Fruit fly (Drosophila melanogaster) whole organism, wandering third instar larva: ENCODE measurements around the gene daw.

Experiments used
- Abd-B ChIP-seq: fragments of >200 bp; optimal IDR thresholded peaks from 2 replicates; lab custom pipeline; 2017; ENCODE audit warnings: missing biosample characterization, missing genetic modification characterization
- CG32264 ChIP-seq: fragments of 200-800 bp; sonication (Bioruptor generic); optimal IDR thresholded peaks from 2 replicates; lab custom pipeline; 2016; ENCODE audit warnings: missing biosample characterization, missing genetic modification characterization
- CrebA ChIP-seq: fragments of 200-800 bp; sonication (Bioruptor generic); optimal IDR thresholded peaks from 2 replicates; lab custom pipeline; 2016; ENCODE audit warnings: missing biosample characterization, mild to moderate bottlenecking, missing genetic modification characterization, borderline replicate concordance
- Dfd ChIP-seq: fragments of >200 bp; optimal IDR thresholded peaks from 2 replicates; lab custom pipeline; 2017; ENCODE audit warnings: missing biosample characterization, missing genetic modification characterization
- Dif ChIP-seq: fragments of 200-275, 200-300 bp; sonication (Bioruptor generic); optimal IDR thresholded peaks from 2 replicates; lab custom pipeline; 2018; ENCODE audit warnings: missing biosample characterization, missing genetic modification characterization; ENCODE audit not compliant: partially characterized antibody
- Hnf4 ChIP-seq: fragments of 200-800 bp; sonication (Bioruptor generic); optimal IDR thresholded peaks from 2 replicates; lab custom pipeline; 2016; ENCODE audit warnings: missing biosample characterization, mild to moderate bottlenecking, missing genetic modification characterization
- Hr78 ChIP-seq: fragments of >200 bp; optimal IDR thresholded peaks from 2 replicates; lab custom pipeline; 2017; ENCODE audit warnings: missing biosample characterization, missing genetic modification characterization
- Jra ChIP-seq: sonication (Bioruptor generic); optimal IDR thresholded peaks from 2 replicates; lab custom pipeline; 2016; ENCODE audit warnings: missing biosample characterization, missing genetic modification characterization
- Myc ChIP-seq: fragments of >200 bp; optimal IDR thresholded peaks from 2 replicates; lab custom pipeline; 2017
- N ChIP-seq: fragments of >200 bp; optimal IDR thresholded peaks from 2 replicates; lab custom pipeline; 2018; ENCODE audit warnings: missing biosample characterization, missing external identifiers, missing genetic modification characterization
- Rel ChIP-seq, 2 experiments: fragments of 200-800 bp; sonication (Bioruptor generic) in 1 of 2; optimal IDR thresholded peaks; 2 replicates in 1 of 2; 3 replicates in 1 of 2; lab custom pipeline; 2016 to 2019; ENCODE audit warnings: mild to moderate bottlenecking in 2 of 2, missing biosample characterization in 2 of 2, missing genetic modification characterization in 2 of 2, moderate library complexity in 1 of 2
- Sp1 ChIP-seq: fragments of 200-800 bp; sonication (Bioruptor generic); optimal IDR thresholded peaks from 3 replicates; lab custom pipeline; 2019; ENCODE audit warnings: missing biosample characterization, mild to moderate bottlenecking, missing genetic modification characterization, moderate library complexity
- Vsx2 ChIP-seq: fragments of 200-300, 225-300 bp; sonication (Bioruptor generic); optimal IDR thresholded peaks from 2 replicates; lab custom pipeline; 2018; ENCODE audit warnings: missing biosample characterization, missing genetic modification characterization; ENCODE audit not compliant: partially characterized antibody
- br ChIP-seq: fragments of 200-800 bp; sonication (Bioruptor generic); optimal IDR thresholded peaks from 2 replicates; lab custom pipeline; 2016; ENCODE audit warnings: missing biosample characterization, missing genetic modification characterization
- brk ChIP-seq: fragments of 200-800 bp; sonication (Bioruptor generic); optimal IDR thresholded peaks from 2 replicates; lab custom pipeline; 2016; ENCODE audit warnings: missing biosample characterization, mild to moderate bottlenecking, missing genetic modification characterization
- dl ChIP-seq, 2 experiments: fragments of 175-275, 200-275 bp in 1 of 2; fragments of 200-275 bp in 1 of 2; sonication (Bioruptor generic); optimal IDR thresholded peaks; lab custom pipeline; 2018; ENCODE audit warnings: mild to moderate bottlenecking in 2 of 2, missing biosample characterization in 2 of 2, missing genetic modification characterization in 2 of 2, moderate library complexity in 2 of 2; ENCODE audit not compliant: partially characterized antibody in 2 of 2, insufficient read depth in 1 of 2
- dmrt93B ChIP-seq: fragments of 200-800 bp; sonication (Bioruptor generic); optimal IDR thresholded peaks from 2 replicates; lab custom pipeline; 2018; ENCODE audit warnings: missing biosample characterization, mild to moderate bottlenecking, missing genetic modification characterization
- dsf ChIP-seq: sonication (Bioruptor generic); optimal IDR thresholded peaks from 2 replicates; lab custom pipeline; 2016; ENCODE audit warnings: missing biosample characterization, missing genetic modification characterization, borderline replicate concordance
- ey ChIP-seq: fragments of 200-800 bp; sonication (Bioruptor generic); optimal IDR thresholded peaks from 2 replicates; lab custom pipeline; 2016; ENCODE audit warnings: missing biosample characterization, missing genetic modification characterization
- foxo ChIP-seq, 2 experiments: fragments of 200-800 bp; sonication (Bioruptor generic); optimal IDR thresholded peaks; 2 replicates in 1 of 2; 3 replicates in 1 of 2; lab custom pipeline; 2016 to 2017; ENCODE audit warnings: missing biosample characterization in 2 of 2, missing genetic modification characterization in 2 of 2
- fru ChIP-seq: fragments of 200-800 bp; sonication (Bioruptor generic); optimal IDR thresholded peaks from 3 replicates; lab custom pipeline; 2016; ENCODE audit warnings: missing biosample characterization, mild to moderate bottlenecking, missing genetic modification characterization
- h ChIP-seq: fragments of 200-800 bp; sonication (Bioruptor generic); optimal IDR thresholded peaks from 3 replicates; lab custom pipeline; 2016; ENCODE audit warnings: missing biosample characterization, mild to moderate bottlenecking, missing genetic modification characterization
- jim ChIP-seq: fragments of 175-275, 200-325 bp; sonication (Bioruptor generic); optimal IDR thresholded peaks from 2 replicates; lab custom pipeline; 2016; ENCODE audit warnings: missing biosample characterization, mild to moderate bottlenecking, missing genetic modification characterization
- lola ChIP-seq: fragments of >200 bp; optimal IDR thresholded peaks from 2 replicates; lab custom pipeline; 2017; ENCODE audit warnings: missing biosample characterization, missing genetic modification characterization
- pan ChIP-seq: fragments of >200 bp; optimal IDR thresholded peaks from 2 replicates; lab custom pipeline; 2017
- rgr ChIP-seq: fragments of 200-800 bp; sonication (Bioruptor generic); optimal IDR thresholded peaks from 3 replicates; lab custom pipeline; 2016; ENCODE audit warnings: missing biosample characterization, mild to moderate bottlenecking, missing genetic modification characterization
- usp ChIP-seq: fragments of >200 bp; optimal IDR thresholded peaks from 2 replicates; lab custom pipeline; 2017; ENCODE audit warnings: missing biosample characterization, missing genetic modification characterization
- woc ChIP-seq: sonication (Bioruptor generic); optimal IDR thresholded peaks from 2 replicates; lab custom pipeline; 2016; ENCODE audit warnings: missing biosample characterization, mild to moderate bottlenecking, missing genetic modification characterization

The daw gene

dm6 chr2L:2800956-2801776 lies 3.9 kb upstream of the daw start:
- TF ChIP-seq N (GFP tag; lab: Kevin White, UChicago) = no peak
- peak; percentile 28 for TF ChIP-seq h (GFP tag; lab: Kevin White, UChicago)

- TF ChIP-seq foxo (GFP tag; optimal IDR thresholded peaks at IDR 0.05; lab: Kevin White, UChicago) (no peak), usp (GFP tag; lab: Kevin White, UChicago) (no peak), dmrt93B (GFP tag; lab: Kevin White, UChicago) (no peak), Sp1 (GFP tag; lab: Kevin White, UChicago) (no peak), CG32264 (GFP tag; lab: Kevin White, UChicago) (no peak), Hr78 (GFP tag; lab: Kevin White, UChicago) (no peak), Abd-B (no peak), dsf (GFP tag; lab: Kevin White, UChicago) (no peak), rgr (GFP tag; lab: Kevin White, UChicago) (no peak), ey (GFP tag; lab: Kevin White, UChicago) (no peak), N (GFP tag; lab: Kevin White, UChicago) (no peak), Jra (GFP tag; lab: Kevin White, UChicago) (no peak), woc (no peak), Dif (GFP tag; lab: Kevin White, UChicago) (no peak), CrebA (GFP tag; lab: Kevin White, UChicago) (no peak)
Measured at dm6 chr2L:2802527-2802926, 2.5 kb upstream of the daw start.

dm6 chr2L:2806190-2806763 lies 1.2 kb downstream of the daw start:
- no peak for TF ChIP-seq dl (GFP tag; optimal IDR thresholded peaks at IDR 0.05; lab: Kevin White, UChicago; ENCODE audit: insufficient read depth in 1 of 2, partially characterized antibody in 2 of 2)
- TF ChIP-seq Hnf4 (GFP tag; lab: Kevin White, UChicago) = peak; percentile 77
- TF ChIP-seq pan = no peak
- TF ChIP-seq fru = no peak
- no peak for TF ChIP-seq lola
- no peak for TF ChIP-seq Myc
- TF ChIP-seq Jra (GFP tag; lab: Kevin White, UChicago) = no peak
- no peak for TF ChIP-seq Rel (GFP tag; optimal IDR thresholded peaks at IDR 0.05; lab: Kevin White, UChicago)
- TF ChIP-seq Rel (tag; optimal IDR thresholded peaks at IDR 0.05; lab: Kevin White, UChicago) = peak; percentile 86
- no peak for TF ChIP-seq ey (GFP tag; lab: Kevin White, UChicago)
- no peak for TF ChIP-seq jim

- TF ChIP-seq Hr78 (GFP tag; lab: Kevin White, UChicago) = no peak
- no peak for TF ChIP-seq Vsx2 (GFP tag; lab: Kevin White, UChicago)
- TF ChIP-seq foxo (GFP tag; optimal IDR thresholded peaks at IDR 0.05; lab: Kevin White, UChicago) = no peak
- TF ChIP-seq Jra (GFP tag; lab: Kevin White, UChicago) = no peak
- no peak for TF ChIP-seq jim
- no peak for TF ChIP-seq rgr (GFP tag; lab: Kevin White, UChicago)
- TF ChIP-seq Myc = no peak
Measured at dm6 chr2L:2807597-2807996, 2.5 kb downstream of the daw start.

- TF ChIP-seq jim (no peak), CrebA (GFP tag; lab: Kevin White, UChicago) (peak; percentile 3), Dfd (GFP tag; lab: Kevin White, UChicago) (no peak), brk (no peak), br (GFP tag; lab: Kevin White, UChicago) (peak; percentile 1), Sp1 (GFP tag; lab: Kevin White, UChicago) (peak; percentile 12), foxo (GFP tag; optimal IDR thresholded peaks at IDR 0.05; lab: Kevin White, UChicago) (no peak), Abd-B (no peak)
Measured at dm6 chr2L:2808038-2808699, 3.1 kb downstream of the daw start.
